Fruit fly (Drosophila melanogaster): ENCODE results near the gene Cht11.

The Cht11 gene

DNA sequence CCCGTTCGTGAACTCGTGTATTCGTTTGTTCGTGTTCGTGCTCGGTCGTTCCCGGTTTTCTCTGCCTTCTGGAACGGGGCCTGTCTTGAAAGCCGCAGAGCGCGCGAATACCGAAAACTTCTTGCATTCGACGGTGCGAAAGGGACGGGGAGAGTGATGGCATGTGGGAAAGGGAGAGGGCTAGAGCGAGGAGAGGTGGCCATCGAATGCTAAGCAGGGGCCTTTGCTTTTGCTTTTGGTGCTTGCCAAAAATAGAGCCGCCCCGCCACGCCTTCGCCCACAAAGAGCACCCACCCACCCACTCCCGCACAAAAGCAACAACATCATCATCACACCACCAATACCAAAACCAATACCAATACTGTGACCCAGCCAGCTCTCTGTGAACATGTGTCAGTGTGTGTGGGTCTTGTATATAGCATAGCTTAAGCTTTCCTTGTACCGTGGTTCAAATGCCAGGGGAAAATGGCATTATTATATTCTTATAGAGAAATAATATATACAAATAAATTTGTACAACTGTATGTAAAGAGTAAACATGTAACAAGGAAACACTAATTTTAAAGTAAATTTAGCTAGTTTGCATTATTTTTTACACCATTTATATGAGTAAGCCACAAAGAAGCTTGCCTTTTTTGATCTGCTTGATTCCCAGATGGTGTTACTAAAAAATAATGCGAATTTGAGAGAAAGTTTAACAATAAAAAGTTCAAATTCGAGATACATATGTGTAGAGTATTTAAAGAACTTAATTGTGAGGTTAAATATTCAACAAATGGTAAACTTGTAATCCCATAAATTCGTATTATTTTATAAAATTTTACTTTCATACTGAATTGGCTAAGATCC, 18.1 kb upstream of the Cht11 start, which contains the start of gene CG14434 (continued):
- TF ChIP-seq sr (GFP tag; IDR thresholded peaks at IDR 0.05), result peak; percentile 45; the same call in 1 of the 3 replicates
- 0 out of 3 replicates have a peak, but pooled peaks have one; percentile 20 for TF ChIP-seq CG14860 (GFP tag; IDR thresholded peaks at IDR 0.05; ENCODE audit: partially characterized antibody)
- no peak; the same call in 2 of the 3 replicates for TF ChIP-seq CG11456 (GFP tag; IDR thresholded peaks at IDR 0.05)
- TF ChIP-seq Poxn (GFP tag; IDR thresholded peaks at IDR 0.05), result no peak
- peak; percentile 22; the same call in 1 of the 3 replicates for TF ChIP-seq Dbx (GFP tag; IDR thresholded peaks at IDR 0.05)
- TF ChIP-seq CG31388 (GFP tag; optimal IDR thresholded peaks at IDR 0.05), result no peak
- no peak for TF ChIP-seq lbe (GFP tag; optimal IDR thresholded peaks at IDR 0.05)
- TF ChIP-seq CG10274 (GFP tag; optimal IDR thresholded peaks at IDR 0.05), result peak; percentile 66
- TF ChIP-seq fd96Cb (tag; optimal IDR thresholded peaks at IDR 0.05), result peak; percentile 86
- no peak for TF ChIP-seq CG4707 (GFP tag; optimal IDR thresholded peaks at IDR 0.05)
- peak; percentile 90 for TF ChIP-seq CG30403 (GFP tag; optimal IDR thresholded peaks at IDR 0.05)
- no peak for TF ChIP-seq MTF-1 (GFP tag; optimal IDR thresholded peaks at IDR 0.05; ENCODE audit: borderline replicate concordance)
- no peak for TF ChIP-seq mirr (GFP tag; optimal IDR thresholded peaks at IDR 0.05)
- peak; percentile 45 for TF ChIP-seq trem (tag; optimal IDR thresholded peaks at IDR 0.05)
- peak; percentile 65 for TF ChIP-seq Chrac-16 (GFP tag; optimal IDR thresholded peaks at IDR 0.05)
- TF ChIP-seq CG12219 (GFP tag; optimal IDR thresholded peaks at IDR 0.05), result peak; percentile 23
- peak; percentile 56 for TF ChIP-seq unpg (GFP tag; optimal IDR thresholded peaks at IDR 0.05)
- TF ChIP-seq gem (tag; optimal IDR thresholded peaks at IDR 0.05), result peak; percentile 90
- peak; percentile 73 for TF ChIP-seq Hmr (GFP tag; optimal IDR thresholded peaks at IDR 0.05)
- TF ChIP-seq stwl (tag; optimal IDR thresholded peaks at IDR 0.05), result no peak
- TF ChIP-seq pfk (GFP tag; optimal IDR thresholded peaks at IDR 0.05), result no peak
- TF ChIP-seq pzg (GFP tag; optimal IDR thresholded peaks at IDR 0.05), result no peak
- peak; percentile 36 for TF ChIP-seq gcm (GFP tag; optimal IDR thresholded peaks at IDR 0.05)
- TF ChIP-seq dati (GFP tag; IDR thresholded peaks at IDR 0.05), result no peak
- peak; percentile 5 for TF ChIP-seq Fer2 (tag; optimal IDR thresholded peaks at IDR 0.05)
- no peak for TF ChIP-seq CG11398 (GFP tag; optimal IDR thresholded peaks at IDR 0.05)
- TF ChIP-seq zen (tag; optimal IDR thresholded peaks at IDR 0.05), result peak; percentile 21
- TF ChIP-seq Hand (GFP tag; optimal IDR thresholded peaks at IDR 0.05), result peak; percentile 60
- peak; percentile 34 for TF ChIP-seq CG12236 (GFP tag; optimal IDR thresholded peaks at IDR 0.05)
- peak; percentile 92 for TF ChIP-seq CoRest (tag; optimal IDR thresholded peaks at IDR 0.05)
- TF ChIP-seq dysf (GFP tag; IDR thresholded peaks at IDR 0.05), result peak; percentile 72
- TF ChIP-seq Sry-δ (GFP tag; optimal IDR thresholded peaks at IDR 0.05), result no peak
- TF ChIP-seq CG4404 (GFP tag; IDR thresholded peaks at IDR 0.05), result peak; percentile 49
- TF ChIP-seq HLH4C (GFP tag; IDR thresholded peaks at IDR 0.05; ENCODE audit: partially characterized antibody), result no peak
- TF ChIP-seq CG2678 (tag; optimal IDR thresholded peaks at IDR 0.05), result peak; percentile 92
- TF ChIP-seq rib (GFP tag; IDR thresholded peaks at IDR 0.05), result peak; percentile 60; the same call in 1 of the 2 replicates
- TF ChIP-seq GATAe (GFP tag; conservative IDR thresholded peaks at IDR 0.05), result no peak
- TF ChIP-seq ase (GFP tag; IDR thresholded peaks at IDR 0.05), result peak; percentile 16; the same call in 2 of the 3 replicates
- peak; percentile 44 for TF ChIP-seq tx (GFP tag; optimal IDR thresholded peaks at IDR 0.05)
- TF ChIP-seq fu2 (GFP tag; optimal IDR thresholded peaks at IDR 0.05), result peak; percentile 12
- peak; percentile 81 for TF ChIP-seq Adf1 (GFP tag; IDR thresholded peaks at IDR 0.05)
- no peak for TF ChIP-seq grn (GFP tag; optimal IDR thresholded peaks at IDR 0.05)
- peak; percentile 88 for TF ChIP-seq Ssrp (tag; optimal IDR thresholded peaks at IDR 0.05)
- no peak for TF ChIP-seq ac (GFP tag; optimal IDR thresholded peaks at IDR 0.05)
- TF ChIP-seq CG18262 (tag; optimal IDR thresholded peaks at IDR 0.05), result peak; percentile 96
- TF ChIP-seq emc (GFP tag; optimal IDR thresholded peaks at IDR 0.05), result no peak
- no peak for TF ChIP-seq Stat92E (GFP tag; optimal IDR thresholded peaks at IDR 0.05)
